In the genomic region with DNA sequence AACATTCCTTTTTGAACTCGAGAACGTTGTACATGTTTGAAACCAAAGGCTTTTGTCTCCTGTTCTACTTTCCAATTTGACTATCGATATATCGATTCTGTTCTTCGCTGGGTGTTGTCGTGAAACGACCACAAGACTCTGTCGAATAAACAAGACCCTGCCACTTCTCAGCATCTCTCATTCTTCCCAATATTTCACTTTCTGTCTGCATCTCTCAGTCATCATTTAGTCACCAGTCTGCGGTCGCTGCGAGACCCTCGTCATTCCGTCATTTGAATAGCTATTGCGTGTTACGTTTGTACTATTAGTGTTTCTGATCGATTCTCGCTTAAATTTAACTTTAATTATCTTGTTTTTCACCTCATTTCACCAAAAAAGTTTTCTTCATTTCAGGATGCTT, we compare ENCODE assay signal across 3 worm cellular contexts.
TF ChIP-seq lines count a peak whose summit lies in the region.

No protein-coding gene starts in this region.

TF ChIP-seq in whole organism, L1 larva, 84 proteins besides CTCF, POLR2A, EP300 and RAD21 (continued from another document and continues in another):
- peak; percentile 91 for TF ChIP-seq mab-9 (GFP tag; IDR thresholded peaks at IDR 0.05; lab: Robert Waterston, UW)
- TF ChIP-seq sox-4 (tag; optimal IDR thresholded peaks at IDR 0.05; lab: Kevin White, UChicago) = peak; percentile 85
- TF ChIP-seq lir-3 (tag; optimal IDR thresholded peaks at IDR 0.05; lab: Kevin White, UChicago; ENCODE audit: poor library complexity) = peak; percentile 90
- peak; percentile 88 to 94 for TF ChIP-seq lin-35 (GFP tag; optimal IDR thresholded peaks at IDR 0.05; lab: Kevin White, UChicago)
- TF ChIP-seq lin-14 (GFP tag; optimal IDR thresholded peaks at IDR 0.05; lab: Kevin White, UChicago) = peak; percentile 98
- TF ChIP-seq fkh-10 (GFP tag; optimal IDR thresholded peaks at IDR 0.05; lab: Kevin White, UChicago) = peak; percentile 75
- TF ChIP-seq blmp-1 (tag; optimal IDR thresholded peaks at IDR 0.05; lab: Kevin White, UChicago) = peak; percentile 86
- TF ChIP-seq irx-1 (tag; optimal IDR thresholded peaks at IDR 0.05; lab: Kevin White, UChicago) = peak; percentile 94
- TF ChIP-seq aly-2 (tag; optimal IDR thresholded peaks at IDR 0.05; lab: Kevin White, UChicago) = peak; percentile 74
- TF ChIP-seq nhr-12 (tag; optimal IDR thresholded peaks at IDR 0.05; lab: Kevin White, UChicago) = no peak
- TF ChIP-seq mdl-1 (tag; optimal IDR thresholded peaks at IDR 0.05; lab: Kevin White, UChicago) = peak in 1 of 2 experiments; percentile 94
- no peak for TF ChIP-seq ceh-90 (tag; optimal IDR thresholded peaks at IDR 0.05; lab: Kevin White, UChicago)
- TF ChIP-seq nhr-90 (tag; optimal IDR thresholded peaks at IDR 0.05; lab: Kevin White, UChicago; ENCODE audit: poor library complexity) = peak; percentile 97
- peak; percentile 93 for TF ChIP-seq C16A3.4 (tag; optimal IDR thresholded peaks at IDR 0.05; lab: Kevin White, UChicago)
- TF ChIP-seq xbp-1 (tag; optimal IDR thresholded peaks at IDR 0.05; lab: Kevin White, UChicago) = peak; percentile 96
- TF ChIP-seq ets-5 (GFP tag; IDR thresholded peaks at IDR 0.05; lab: Robert Waterston, UW) = no peak
- peak; percentile 92 for TF ChIP-seq isw-1 (GFP tag; IDR thresholded peaks at IDR 0.05; lab: Robert Waterston, UW)
- peak; percentile 93 for TF ChIP-seq pax-3 (tag; optimal IDR thresholded peaks at IDR 0.05; lab: Kevin White, UChicago)
- no peak for TF ChIP-seq sptf-1 (tag; optimal IDR thresholded peaks at IDR 0.05; lab: Kevin White, UChicago)
- peak; percentile 33 for TF ChIP-seq Y116A8C.19 (tag; optimal IDR thresholded peaks at IDR 0.05; lab: Kevin White, UChicago; ENCODE audit: borderline replicate concordance)
- TF ChIP-seq ces-1 (GFP tag; optimal IDR thresholded peaks at IDR 0.05; lab: Kevin White, UChicago) = no peak
- peak; percentile 18 for TF ChIP-seq ceh-63 (GFP tag; optimal IDR thresholded peaks at IDR 0.05; lab: Kevin White, UChicago)
- peak in 3 of 6 experiments; percentile 83 to 94 (median 86) for TF ChIP-seq elt-3 (tag; optimal IDR thresholded peaks at IDR 0.05; lab: Kevin White, UChicago)
- TF ChIP-seq elt-2 (tag; optimal IDR thresholded peaks at IDR 0.05; lab: Kevin White, UChicago) = peak; percentile 82
- TF ChIP-seq pqm-1 (tag; optimal IDR thresholded peaks at IDR 0.05; lab: Kevin White, UChicago) = no peak
- no peak for TF ChIP-seq pag-3 (tag; optimal IDR thresholded peaks at IDR 0.05; lab: Kevin White, UChicago; ENCODE audit: borderline replicate concordance, insufficient read depth)
- no peak for TF ChIP-seq C34B4.2 (tag; optimal IDR thresholded peaks at IDR 0.05; lab: Kevin White, UChicago)
- peak; percentile 84 for TF ChIP-seq zip-4 (GFP tag; optimal IDR thresholded peaks at IDR 0.05; lab: Kevin White, UChicago)
- no peak for TF ChIP-seq tlp-1 (tag; optimal IDR thresholded peaks at IDR 0.05; lab: Kevin White, UChicago)
- peak; percentile 93 for TF ChIP-seq egl-13 (tag; optimal IDR thresholded peaks at IDR 0.05; lab: Kevin White, UChicago)
- TF ChIP-seq nhr-77 (tag; optimal IDR thresholded peaks at IDR 0.05; lab: Kevin White, UChicago) = peak; percentile 83
- peak; percentile 75 to 89 (median 82) for TF ChIP-seq ceh-82 (tag; optimal IDR thresholded peaks at IDR 0.05; lab: Kevin White, UChicago)
- peak; percentile 77 to 83 (median 81) for TF ChIP-seq dpl-1 (GFP tag; optimal IDR thresholded peaks at IDR 0.05; lab: Kevin White, UChicago)
- peak; percentile 98 for TF ChIP-seq unc-130 (tag; optimal IDR thresholded peaks at IDR 0.05; lab: Kevin White, UChicago)
- peak; percentile 66 for TF ChIP-seq mef-2 (tag; optimal IDR thresholded peaks at IDR 0.05; lab: Kevin White, UChicago)
- peak; percentile 87 for TF ChIP-seq lin-39 (tag; optimal IDR thresholded peaks at IDR 0.05; lab: Kevin White, UChicago)
- TF ChIP-seq nhr-19 (GFP tag; conservative IDR thresholded peaks at IDR 0.05; lab: Robert Waterston, UW) = peak; percentile 96
- peak; percentile 99 for TF ChIP-seq nhr-71 (tag; optimal IDR thresholded peaks at IDR 0.05; lab: Kevin White, UChicago)
- TF ChIP-seq ztf-11 (tag; optimal IDR thresholded peaks at IDR 0.05; lab: Kevin White, UChicago) = peak in 1 of 2 experiments; percentile 88
- TF ChIP-seq rnt-1 (tag; optimal IDR thresholded peaks at IDR 0.05; lab: Kevin White, UChicago) = peak; percentile 94
- TF ChIP-seq lin-13 (GFP tag; optimal IDR thresholded peaks at IDR 0.05; lab: Kevin White, UChicago) = peak; percentile 94

TF ChIP-seq in whole organism, L3 larva, 47 proteins besides CTCF, POLR2A, EP300 and RAD21 (continued from another document):
- TF ChIP-seq nhr-23 (tag; optimal IDR thresholded peaks at IDR 0.05; lab: Kevin White, UChicago) (peak; percentile 98), jun-1 (tag; optimal IDR thresholded peaks at IDR 0.05; lab: Kevin White, UChicago) (peak; percentile 96), daf-12 (tag; optimal IDR thresholded peaks at IDR 0.05; lab: Kevin White, UChicago) (no peak), nhr-67 (tag; optimal IDR thresholded peaks at IDR 0.05; lab: Kevin White, UChicago) (no peak), ama-1 (optimal IDR thresholded peaks at IDR 0.05; lab: Kevin White, UChicago) (peak; percentile 97), nhr-76 (tag; optimal IDR thresholded peaks at IDR 0.05; lab: Kevin White, UChicago) (no peak), R02D3.7 (tag; optimal IDR thresholded peaks at IDR 0.05; lab: Kevin White, UChicago) (peak; percentile 55), mml-1 (tag; optimal IDR thresholded peaks at IDR 0.05; lab: Kevin White, UChicago) (no peak), ZK546.5 (tag; optimal IDR thresholded peaks at IDR 0.05; lab: Kevin White, UChicago) (no peak), nhr-11 (tag; optimal IDR thresholded peaks at IDR 0.05; lab: Kevin White, UChicago) (peak; percentile 76), fos-1 (tag; optimal IDR thresholded peaks at IDR 0.05; lab: Kevin White, UChicago) (peak; percentile 78), nhr-237 (tag; optimal IDR thresholded peaks at IDR 0.05; lab: Kevin White, UChicago) (no peak), ceh-16 (tag; optimal IDR thresholded peaks at IDR 0.05; lab: Kevin White, UChicago) (no peak), unc-39 (tag; optimal IDR thresholded peaks at IDR 0.05; lab: Kevin White, UChicago) (no peak), egl-27 (tag; optimal IDR thresholded peaks at IDR 0.05; lab: Kevin White, UChicago) (peak; percentile 2), pha-4 (tag; optimal IDR thresholded peaks at IDR 0.05; lab: Kevin White, UChicago) (peak; percentile 99), fkh-2 (tag; optimal IDR thresholded peaks at IDR 0.05; lab: Kevin White, UChicago) (peak; percentile 98), aly-2 (tag; optimal IDR thresholded peaks at IDR 0.05; lab: Kevin White, UChicago) (peak; percentile 18), nfya-1 (tag; optimal IDR thresholded peaks at IDR 0.05; lab: Kevin White, UChicago; ENCODE audit: insufficient read depth) (peak; percentile 98), snpc-4 (tag; optimal IDR thresholded peaks at IDR 0.05; lab: Kevin White, UChicago) (peak; percentile 58), eor-1 (tag; optimal IDR thresholded peaks at IDR 0.05; lab: Kevin White, UChicago) (peak in 1 of 2 experiments; percentile 71), ceh-9 (tag; optimal IDR thresholded peaks at IDR 0.05; lab: Kevin White, UChicago) (no peak), nhr-43 (tag; optimal IDR thresholded peaks at IDR 0.05; lab: Kevin White, UChicago; ENCODE audit: poor library complexity, severe bottlenecking) (peak; percentile 95), fkh-10 (GFP tag; optimal IDR thresholded peaks at IDR 0.05; lab: Kevin White, UChicago) (peak; percentile 95), sea-2 (GFP tag; optimal IDR thresholded peaks at IDR 0.05; lab: Kevin White, UChicago) (no peak), zag-1 (tag; optimal IDR thresholded peaks at IDR 0.05; lab: Kevin White, UChicago) (no peak), hmg-11 (tag; optimal IDR thresholded peaks at IDR 0.05; lab: Kevin White, UChicago) (peak; percentile 76), ceh-28 (tag; optimal IDR thresholded peaks at IDR 0.05; lab: Kevin White, UChicago) (peak; percentile 96), nhr-28 (tag; optimal IDR thresholded peaks at IDR 0.05; lab: Kevin White, UChicago) (no peak)
TF ChIP-seq in whole organism, L3 larva: peak in this region for 31.

TF ChIP-seq in whole organism, young adult, 124 proteins besides CTCF, POLR2A, EP300 and RAD21 (continued from another document):
- TF ChIP-seq ztf-26 (tag; optimal IDR thresholded peaks at IDR 0.05; lab: Kevin White, UChicago) = peak; percentile 44
- TF ChIP-seq Y95B8A.8 (GFP tag; IDR thresholded peaks at IDR 0.05; lab: Robert Waterston, UW) = 0 out of 2 replicates have a peak, but pooled peaks have one; percentile 36
- peak; percentile 63 for TF ChIP-seq dox-1 (GFP tag; IDR thresholded peaks at IDR 0.05; lab: Robert Waterston, UW)
- TF ChIP-seq ZK185.1 (tag; optimal IDR thresholded peaks at IDR 0.05; lab: Kevin White, UChicago; ENCODE audit: poor library complexity, severe bottlenecking) = peak; percentile 78
- TF ChIP-seq hlh-26 (GFP tag; conservative IDR thresholded peaks at IDR 0.05; lab: Robert Waterston, UW) = no peak
- TF ChIP-seq ceh-27 (GFP tag; optimal IDR thresholded peaks at IDR 0.05; lab: Kevin White, UChicago) = peak; percentile 94
- peak; percentile 75 for TF ChIP-seq C06A6.2 (GFP tag; conservative IDR thresholded peaks at IDR 0.05; lab: Robert Waterston, UW)
- no peak for TF ChIP-seq snpc-1.1 (tag; optimal IDR thresholded peaks at IDR 0.05; lab: Kevin White, UChicago; ENCODE audit: insufficient read depth)
- TF ChIP-seq let-526 (GFP tag; IDR thresholded peaks at IDR 0.05; lab: Robert Waterston, UW) = peak; percentile 76; the same call in 1 of the 2 replicates
- peak; percentile 62 for TF ChIP-seq tbp1 (GFP tag; optimal IDR thresholded peaks at IDR 0.05; lab: Kevin White, UChicago)
- TF ChIP-seq lin-54 (GFP tag; optimal IDR thresholded peaks at IDR 0.05; lab: Kevin White, UChicago) = peak; percentile 75
- peak; percentile 30 for TF ChIP-seq snpc-3.4 (tag; optimal IDR thresholded peaks at IDR 0.05; lab: Kevin White, UChicago)
- peak; percentile 7 for TF ChIP-seq ztf-22 (GFP tag; optimal IDR thresholded peaks at IDR 0.05; lab: Kevin White, UChicago)
- TF ChIP-seq attf-3 (GFP tag; conservative IDR thresholded peaks at IDR 0.05; lab: Robert Waterston, UW) = no peak
- no peak for TF ChIP-seq snpc-4 (GFP tag; optimal IDR thresholded peaks at IDR 0.05; lab: Kevin White, UChicago)
- peak in 3 of 4 experiments; percentile 48 to 62 (median 49) for TF ChIP-seq snpc-4 (tag; optimal IDR thresholded peaks at IDR 0.05; lab: Kevin White, UChicago)
- no peak for TF ChIP-seq madf-8 (GFP tag; conservative IDR thresholded peaks at IDR 0.05; lab: Robert Waterston, UW)
- TF ChIP-seq gei-17 (GFP tag; optimal IDR thresholded peaks at IDR 0.05; lab: Kevin White, UChicago) = peak; percentile 53
- TF ChIP-seq madf-10 (tag; optimal IDR thresholded peaks at IDR 0.05; lab: Kevin White, UChicago) = peak; percentile 81
- TF ChIP-seq athp-1 (tag; optimal IDR thresholded peaks at IDR 0.05; lab: Kevin White, UChicago) = peak; percentile 54
- peak; percentile 91 for TF ChIP-seq nfyb-1 (GFP tag; IDR thresholded peaks at IDR 0.05; lab: Robert Waterston, UW)
- TF ChIP-seq atf-7 (tag; optimal IDR thresholded peaks at IDR 0.05; lab: Kevin White, UChicago) = peak; percentile 83
- peak; percentile 81 for TF ChIP-seq let-607 (tag; optimal IDR thresholded peaks at IDR 0.05; lab: Kevin White, UChicago)
- 0 out of 2 replicates have a peak, but pooled peaks have one; percentile 6 for TF ChIP-seq zfh-2 (GFP tag; conservative IDR thresholded peaks at IDR 0.05; lab: Robert Waterston, UW)
- no peak for TF ChIP-seq F55B11.4 (tag; optimal IDR thresholded peaks at IDR 0.05; lab: Kevin White, UChicago; ENCODE audit: borderline replicate concordance, insufficient read depth)
